Worm (Caenorhabditis elegans) whole organism, L4 larva: Measurements from ENCODE around the gene F35E8.9.
A peak's percentile ranks its signal among the peaks of the same experiment; 100 is the strongest.

ENCODE experiments used
- F49E8.2 ChIP-seq: sonication (generic microtip); optimal IDR thresholded peaks from 2 replicates; lab custom pipeline; 2016; ENCODE audit warnings: missing compliant biosample characterization, mild to moderate bottlenecking, missing genetic modification characterization, borderline replicate concordance
- T20F7.1 ChIP-seq: fragments of 200-800 bp; sonication (Bioruptor generic); optimal IDR thresholded peaks from 2 replicates; lab custom pipeline; 2018; ENCODE audit warnings: mild to moderate bottlenecking, missing genetic modification characterization, missing compliant biosample characterization
- Y75B8A.6 ChIP-seq: fragments of 200-800 bp; sonication (Bioruptor generic); IDR thresholded peaks from 2 replicates; pipeline ENCODE4 v1.3.6; 2022; ENCODE audit warnings: missing genetic modification reagents, missing genetic modification characterization, missing compliant biosample characterization
- ceh-28 ChIP-seq: fragments of 150-350 bp; optimal IDR thresholded peaks from 2 replicates; lab custom pipeline; 2014; ENCODE audit warnings: missing biosample characterization, missing genetic modification reagents, missing genetic modification characterization
- ceh-44 ChIP-seq: fragments of 200-800 bp; sonication (Bioruptor generic); IDR thresholded peaks from 2 replicates; pipeline ENCODE4 v1.3.6; 2022; ENCODE audit warnings: missing genetic modification reagents, missing genetic modification characterization, missing compliant biosample characterization
- cey-2 ChIP-seq: sonication (generic microtip); optimal IDR thresholded peaks from 3 replicates; lab custom pipeline; 2017; ENCODE audit warnings: missing genetic modification characterization, mild to moderate bottlenecking, missing compliant biosample characterization, antibody characterized with exemption, borderline replicate concordance; ENCODE audit not compliant: insufficient read depth
- daf-16 ChIP-seq, 3 experiments: sonication (generic microtip); optimal IDR thresholded peaks; 2 replicates each; lab custom pipeline; 2016 to 2017; ENCODE audit warnings: missing genetic modification characterization in 3 of 3, missing genetic modification reagents in 3 of 3, mild to moderate bottlenecking in 2 of 3, missing compliant biosample characterization in 2 of 3, missing biosample characterization in 1 of 3, moderate library complexity in 1 of 3
- dmd-6 ChIP-seq: fragments of 200-800 bp; sonication (Bioruptor generic); IDR thresholded peaks from 2 replicates; pipeline ENCODE4 v1.3.6; 2022; ENCODE audit warnings: missing genetic modification reagents, missing genetic modification characterization, missing compliant biosample characterization
- dmd-9 ChIP-seq: fragments of 200-800 bp; sonication (Bioruptor generic); IDR thresholded peaks from 2 replicates; pipeline ENCODE4 v1.3.6; 2022; ENCODE audit warnings: missing genetic modification reagents, missing genetic modification characterization, missing compliant biosample characterization
- dpl-1 ChIP-seq: fragments of 150-350 bp; optimal IDR thresholded peaks from 2 replicates; lab custom pipeline; 2014; ENCODE audit warnings: missing biosample characterization, missing genetic modification reagents, missing genetic modification characterization
- dve-1 ChIP-seq: sonication (generic microtip); optimal IDR thresholded peaks from 2 replicates; lab custom pipeline; 2017; ENCODE audit warnings: antibody characterized with exemption, mild to moderate bottlenecking, missing genetic modification characterization, missing compliant biosample characterization; ENCODE audit not compliant: insufficient read depth
- gei-8 ChIP-seq: fragments of 200-800 bp; sonication (Bioruptor generic); optimal IDR thresholded peaks from 2 replicates; lab custom pipeline; 2018; ENCODE audit warnings: mild to moderate bottlenecking, missing genetic modification characterization, missing compliant biosample characterization
- hif-1 ChIP-seq, 2 experiments: sonication (generic microtip); optimal IDR thresholded peaks; 2 replicates each; lab custom pipeline; 2016 to 2017; ENCODE audit warnings: missing compliant biosample characterization in 2 of 2, missing genetic modification characterization in 2 of 2, missing genetic modification reagents in 2 of 2, missing genotype in 2 of 2, mild to moderate bottlenecking in 1 of 2
- hlh-11 ChIP-seq: fragments of 200-800 bp; sonication (Bioruptor generic); optimal IDR thresholded peaks from 2 replicates; lab custom pipeline; 2018; ENCODE audit warnings: mild to moderate bottlenecking, missing genetic modification characterization, missing compliant biosample characterization
- hlh-30 ChIP-seq: sonication (generic microtip); optimal IDR thresholded peaks from 2 replicates; lab custom pipeline; 2017; ENCODE audit warnings: antibody characterized with exemption, mild to moderate bottlenecking, missing genetic modification characterization, missing compliant biosample characterization; ENCODE audit not compliant: insufficient read depth
- hmg-1.1 ChIP-seq: fragments of 200-800 bp; sonication (Bioruptor generic); IDR thresholded peaks from 2 replicates; pipeline ENCODE4 v1.3.6; 2022; ENCODE audit warnings: missing genetic modification reagents, missing genetic modification characterization, missing compliant biosample characterization
- jun-1 ChIP-seq: fragments of 150-350 bp; optimal IDR thresholded peaks from 2 replicates; lab custom pipeline; 2014; ENCODE audit warnings: missing biosample characterization, missing genetic modification reagents, missing genetic modification characterization
- lin-1 ChIP-seq: fragments of 200-800 bp; sonication (Bioruptor generic); IDR thresholded peaks from 2 replicates; pipeline ENCODE4 v1.3.6; 2022; ENCODE audit warnings: missing genetic modification reagents, missing genetic modification characterization, missing compliant biosample characterization
- lsy-2 ChIP-seq, 2 experiments: fragments of 150-350 bp in 1 of 2; sonication (generic microtip) in 1 of 2; optimal IDR thresholded peaks; 2 replicates each; lab custom pipeline; 2014 to 2017; ENCODE audit warnings: missing biosample characterization in 2 of 2, missing genetic modification characterization in 2 of 2
- mdl-1 ChIP-seq, 2 experiments: fragments of 150-350 bp in 1 of 2; sonication (generic microtip) in 1 of 2; optimal IDR thresholded peaks; 2 replicates each; lab custom pipeline; 2014 to 2017; ENCODE audit warnings: missing biosample characterization in 2 of 2, missing genetic modification characterization in 2 of 2
- mep-1 ChIP-seq: fragments of 150-350 bp; sonication (generic microtip); optimal IDR thresholded peaks from 3 replicates; lab custom pipeline; 2014; ENCODE audit warnings: missing biosample characterization, missing genetic modification characterization
- mes-2 ChIP-seq: sonication (generic microtip); optimal IDR thresholded peaks from 2 replicates; lab custom pipeline; 2016; ENCODE audit warnings: missing genotype, mild to moderate bottlenecking, missing genetic modification characterization, missing compliant biosample characterization; ENCODE audit not compliant: poor library complexity, severe bottlenecking
- nhr-11 ChIP-seq: fragments of 150-350 bp; optimal IDR thresholded peaks from 2 replicates; lab custom pipeline; 2014; ENCODE audit warnings: missing biosample characterization, missing genetic modification characterization
- nhr-28 ChIP-seq: fragments of 150-350 bp; optimal IDR thresholded peaks from 2 replicates; lab custom pipeline; 2014; ENCODE audit warnings: missing biosample characterization, missing genetic modification characterization
- nhr-48 ChIP-seq: sonication (generic microtip); optimal IDR thresholded peaks from 2 replicates; lab custom pipeline; 2016; ENCODE audit warnings: mild to moderate bottlenecking, missing genetic modification characterization, missing compliant biosample characterization
- nhr-6 ChIP-seq: fragments of 150-350 bp; optimal IDR thresholded peaks from 2 replicates; lab custom pipeline; 2014; ENCODE audit warnings: missing biosample characterization, missing genetic modification characterization
- nhr-77 ChIP-seq: fragments of 150-350 bp; optimal IDR thresholded peaks from 2 replicates; lab custom pipeline; 2014; ENCODE audit warnings: missing biosample characterization, missing genetic modification characterization
- pqm-1 ChIP-seq: sonication (generic microtip); optimal IDR thresholded peaks from 2 replicates; lab custom pipeline; 2017; ENCODE audit warnings: missing biosample characterization, missing genetic modification characterization
- rbr-2 ChIP-seq: sonication (generic microtip); optimal IDR thresholded peaks from 2 replicates; lab custom pipeline; 2016; ENCODE audit warnings: missing genotype, missing genetic modification characterization, missing compliant biosample characterization
- spr-3 ChIP-seq: fragments of 200-800 bp; sonication (Bioruptor generic); optimal IDR thresholded peaks from 2 replicates; lab custom pipeline; 2018; ENCODE audit warnings: mild to moderate bottlenecking, missing genetic modification characterization, missing compliant biosample characterization
- unc-39 ChIP-seq: sonication (generic microtip); optimal IDR thresholded peaks from 2 replicates; lab custom pipeline; 2017; ENCODE audit warnings: missing biosample characterization, missing genetic modification characterization
- unc-62 ChIP-seq, 3 experiments: fragments of 150-350 bp in 1 of 3; sonication (generic microtip); optimal IDR thresholded peaks in 2 of 3; peaks in 1 of 3; 1 replicate in 1 of 3; 2 replicates in 2 of 3; lab custom pipeline; 2014 to 2017; ENCODE audit warnings: missing biosample characterization in 3 of 3, missing genetic modification characterization in 3 of 3, missing genetic modification reagents in 3 of 3, missing genotype in 1 of 3
- zfp-3 ChIP-seq: fragments of 200-800 bp; sonication (Bioruptor generic); conservative IDR thresholded peaks from 2 replicates; pipeline ENCODE4 v1.3.6; 2022; ENCODE audit warnings: missing genetic modification reagents, missing genetic modification characterization, missing compliant biosample characterization
- zip-2 ChIP-seq: fragments of 150-350 bp; optimal IDR thresholded peaks from 2 replicates; lab custom pipeline; 2014; ENCODE audit warnings: missing biosample characterization, missing genetic modification characterization
- ztf-7 ChIP-seq: fragments of 150-350 bp; optimal IDR thresholded peaks from 2 replicates; lab custom pipeline; 2014; ENCODE audit warnings: missing biosample characterization, missing genetic modification characterization

The F35E8.9 gene

ce11 chrV:15885967-15886366 lies 31.4 kb downstream of the F35E8.9 start, which contains the start of gene T06C12.9:
T06C12.9 (minus strand) TSS chrV:15886067.
- TF ChIP-seq mep-1 (tag; lab: Kevin White, UChicago): no peak
- TF ChIP-seq ceh-28 (tag; lab: Kevin White, UChicago): no peak
- TF ChIP-seq nhr-28: peak; percentile 3
- TF ChIP-seq unc-39: no peak

ce11 chrV:15884698-15885097 lies 32.7 kb downstream of the F35E8.9 start, which contains the start of gene oac-42:
oac-42 (minus strand) TSS chrV:15884798.
- TF ChIP-seq zfp-3 (GFP tag; lab: Robert Waterston, UW) (no peak), unc-62 (GFP tag; optimal IDR thresholded peaks at IDR 0.05 in 1 of 2; lab: Kevin White, UChicago) (peak in 1 of 2 experiments; percentile 57), unc-62 (tag; optimal IDR thresholded peaks at IDR 0.05; lab: Kevin White, UChicago) (no peak)

- TF ChIP-seq nhr-77 (tag; lab: Kevin White, UChicago) (peak; percentile 75), rbr-2 (tag; lab: Kevin White, UChicago) (peak; percentile 0), unc-62 (GFP tag; optimal IDR thresholded peaks at IDR 0.05 in 1 of 2; lab: Kevin White, UChicago) (no peak), unc-62 (tag; optimal IDR thresholded peaks at IDR 0.05; lab: Kevin White, UChicago) (no peak), jun-1 (tag; lab: Kevin White, UChicago) (peak; percentile 7), dmd-6 (peak; percentile 87), daf-16 (GFP tag; optimal IDR thresholded peaks at IDR 0.05; lab: Kevin White, UChicago) (no peak), daf-16 (tag; optimal IDR thresholded peaks at IDR 0.05; lab: Kevin White, UChicago) (peak; percentile 61), hmg-1.1 (GFP tag; lab: Robert Waterston, UW) (0 out of 2 replicates have a peak, but pooled peaks have one; percentile 22), dpl-1 (GFP tag; lab: Kevin White, UChicago) (no peak), hif-1 (tag; optimal IDR thresholded peaks at IDR 0.05; lab: Kevin White, UChicago) (peak in 1 of 2 experiments; percentile 37), nhr-48 (tag; lab: Kevin White, UChicago) (peak; percentile 80), hlh-11 (tag; lab: Kevin White, UChicago) (peak; percentile 78), gei-8 (GFP tag; lab: Kevin White, UChicago) (no peak), T20F7.1 (peak; percentile 20), dmd-9 (no peak), spr-3 (GFP tag; lab: Kevin White, UChicago) (no peak), nhr-11 (peak; percentile 26), F49E8.2 (tag; lab: Kevin White, UChicago) (no peak), lin-1 (GFP tag; lab: Robert Waterston, UW) (0 out of 2 replicates have a peak, but pooled peaks have one; percentile 12), ztf-7 (tag; lab: Kevin White, UChicago) (peak; percentile 95), ceh-44 (no peak), nhr-6 (peak; percentile 28), lsy-2 (tag; optimal IDR thresholded peaks at IDR 0.05; lab: Kevin White, UChicago) (peak; percentile 51 to 60), pqm-1 (tag; lab: Kevin White, UChicago) (peak; percentile 17), ceh-28 (tag; lab: Kevin White, UChicago) (no peak), mep-1 (tag; lab: Kevin White, UChicago) (peak; percentile 50), cey-2 (peak; percentile 82), hlh-30 (tag; lab: Kevin White, UChicago) (peak; percentile 59), dve-1 (tag; lab: Kevin White, UChicago) (peak; percentile 69), mes-2 (tag; lab: Kevin White, UChicago) (peak; percentile 38), nhr-28 (peak; percentile 95), zip-2 (tag; lab: Kevin White, UChicago) (peak; percentile 73), mdl-1 (tag; optimal IDR thresholded peaks at IDR 0.05; lab: Kevin White, UChicago) (peak in 1 of 2 experiments; percentile 47), Y75B8A.6 (GFP tag; lab: Robert Waterston, UW) (0 out of 2 replicates have a peak, but pooled peaks have one; percentile 29)
These were observed 36.7 kb downstream of the F35E8.9 start for ce11 chrV:15880705-15881104.
